Fruit fly (Drosophila melanogaster) S2 (cell line): Measurements from ENCODE around the gene CG12991.

Experiments used
- CG8478 ChIP-seq: fragments of >200 bp; optimal IDR thresholded peaks from 2 replicates; lab custom pipeline; 2018
- CTCF ChIP-seq, 2 experiments: fragments of >200 bp; optimal IDR thresholded peaks; 2 replicates each; lab custom pipeline; 2018

DNA sequence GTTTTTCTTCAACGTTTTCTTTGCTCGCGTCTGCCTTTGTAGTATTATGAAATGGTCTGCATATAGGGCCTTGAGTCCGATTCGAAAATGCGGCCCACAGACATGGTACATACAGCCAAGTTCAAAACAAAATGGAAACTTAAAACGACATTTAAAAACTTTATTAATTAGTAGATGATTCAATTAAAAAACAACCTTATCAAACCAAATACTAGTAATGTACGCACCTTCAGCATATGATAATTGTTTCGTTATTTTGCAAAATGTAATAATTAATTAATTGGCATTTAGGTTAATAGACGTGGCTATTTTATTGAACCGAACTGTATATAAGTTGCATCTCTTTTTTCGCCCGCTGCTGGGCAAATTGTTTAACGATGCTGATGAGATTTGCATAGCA is 15.1 kb downstream of the CG12991 start:
- TF ChIP-seq CG8478 (lab: Kevin White, UChicago), result no peak
- TF ChIP-seq CTCF (optimal IDR thresholded peaks at IDR 0.05; lab: Kevin White, UChicago), result no peak
